Fruit fly (Drosophila melanogaster) whole organism, embryonic: ENCODE data around the gene Rip11.

Experiments
- Ada2b ChIP-seq: fragments of 200-800 bp; sonication (Bioruptor generic); IDR thresholded peaks from 2 replicates; pipeline ENCODE4 v1.3.6; 2022; ENCODE audit warnings: missing biosample characterization, missing genetic modification characterization
- Awh ChIP-seq: fragments of 200-800 bp; sonication (Bioruptor generic); IDR thresholded peaks from 2 replicates; pipeline ENCODE4, ENCODE4 v1.3.6; 2022; ENCODE audit warnings: missing biosample characterization, missing genetic modification characterization
- CG10267 ChIP-seq: fragments of 200-800 bp; sonication (Bioruptor generic); optimal IDR thresholded peaks from 2 replicates; lab custom pipeline; 2018; ENCODE audit warnings: missing biosample characterization, mild to moderate bottlenecking, missing genetic modification characterization, moderate library complexity
- CG11093 ChIP-seq: fragments of 200-800 bp; sonication (Bioruptor generic); IDR thresholded peaks from 3 replicates; pipeline ENCODE4 v1.3.6; 2022; ENCODE audit warnings: missing biosample characterization, missing genetic modification characterization
- CG12219 ChIP-seq: fragments of 200-800 bp; sonication (Bioruptor generic); optimal IDR thresholded peaks from 3 replicates; lab custom pipeline; 2018; ENCODE audit warnings: missing biosample characterization, mild to moderate bottlenecking, missing genetic modification characterization
- CG12299 ChIP-seq: fragments of 200-800 bp; sonication (Bioruptor generic); optimal IDR thresholded peaks from 2 replicates; lab custom pipeline; 2018; ENCODE audit warnings: missing biosample characterization, mild to moderate bottlenecking, missing genetic modification characterization
- CG12744 ChIP-seq: fragments of 200-800 bp; sonication (Bioruptor generic); optimal IDR thresholded peaks from 2 replicates; lab custom pipeline; 2016; ENCODE audit warnings: missing biosample characterization, missing genetic modification characterization
- CG13624 ChIP-seq: fragments of 200-800 bp; sonication (Bioruptor generic); optimal IDR thresholded peaks from 2 replicates; lab custom pipeline; 2016; ENCODE audit warnings: missing biosample characterization, missing genetic modification characterization
- CG13894 ChIP-seq: fragments of 200-800 bp; sonication (Bioruptor generic); optimal IDR thresholded peaks from 3 replicates; lab custom pipeline; 2018; ENCODE audit warnings: missing biosample characterization, mild to moderate bottlenecking, missing genetic modification characterization, moderate library complexity
- CG17612 ChIP-seq: fragments of 200-800 bp; sonication (Bioruptor generic); IDR thresholded peaks from 2 replicates; pipeline ENCODE4 v1.3.6; 2022; ENCODE audit warnings: missing biosample characterization, missing genetic modification characterization
- CG17829 ChIP-seq: fragments of 200-800 bp; optimal IDR thresholded peaks from 2 replicates; lab custom pipeline; 2019; ENCODE audit warnings: missing biosample characterization, mild to moderate bottlenecking, missing genetic modification characterization, moderate library complexity
- CG30020 ChIP-seq: fragments of 200-800 bp; optimal IDR thresholded peaks from 2 replicates; lab custom pipeline; 2019; ENCODE audit warnings: missing biosample characterization, mild to moderate bottlenecking, missing genetic modification characterization, moderate library complexity
- CG3065 ChIP-seq: fragments of 200-800 bp; sonication (Bioruptor generic); optimal IDR thresholded peaks from 2 replicates; lab custom pipeline; 2016; ENCODE audit warnings: missing biosample characterization, missing genetic modification characterization
- CG8478 ChIP-seq: fragments of >200 bp; optimal IDR thresholded peaks from 2 replicates; lab custom pipeline; 2018
- CHES-1-like ChIP-seq: fragments of 200-800 bp; sonication (Bioruptor generic); optimal IDR thresholded peaks from 2 replicates; lab custom pipeline; 2016; ENCODE audit warnings: missing biosample characterization, missing genetic modification characterization
- D19A ChIP-seq: fragments of 200-800 bp; optimal IDR thresholded peaks from 3 replicates; lab custom pipeline; 2019; ENCODE audit warnings: missing biosample characterization, mild to moderate bottlenecking, missing genetic modification characterization, moderate library complexity
- Dek ChIP-seq: fragments of 200-800 bp; sonication (Bioruptor generic); optimal IDR thresholded peaks from 3 replicates; lab custom pipeline; 2019; ENCODE audit warnings: missing biosample characterization, mild to moderate bottlenecking, missing genetic modification characterization, moderate library complexity
- ERR ChIP-seq: fragments of 200-800 bp; sonication (Bioruptor generic); optimal IDR thresholded peaks from 2 replicates; lab custom pipeline; 2016; ENCODE audit warnings: missing biosample characterization, missing genetic modification characterization
- Ets65A ChIP-seq: fragments of 200-800 bp; sonication (Bioruptor generic); peaks from one replicate; lab custom pipeline; 2016; ENCODE audit warnings: missing biosample characterization, missing genetic modification characterization
- Fer1 ChIP-seq: fragments of 200-800 bp; sonication (Bioruptor generic); optimal IDR thresholded peaks from 2 replicates; lab custom pipeline; 2017; ENCODE audit warnings: missing biosample characterization, mild to moderate bottlenecking, missing genetic modification characterization
- H2.0 ChIP-seq: fragments of 200-800 bp; sonication (Bioruptor generic); IDR thresholded peaks from 2 replicates; pipeline ENCODE4 v1.3.6; 2022; ENCODE audit warnings: missing biosample characterization, missing genetic modification characterization
- HLH4C ChIP-seq: fragments of 200-800 bp; sonication (Bioruptor generic); IDR thresholded peaks from 3 replicates; pipeline ENCODE4 v1.3.6; 2022; ENCODE audit warnings: missing biosample characterization, missing genetic modification characterization; ENCODE audit not compliant: partially characterized antibody
- Max ChIP-seq: fragments of 200-800 bp; sonication (Bioruptor generic); optimal IDR thresholded peaks from 2 replicates; lab custom pipeline; 2016; ENCODE audit warnings: missing biosample characterization, mild to moderate bottlenecking, missing genetic modification characterization
- Oaz ChIP-seq: fragments of 200-800 bp; sonication (Bioruptor generic); IDR thresholded peaks from 2 replicates; pipeline ENCODE4 v1.3.6; 2022; ENCODE audit warnings: missing biosample characterization, missing genetic modification characterization
- TFAM ChIP-seq: fragments of 200-800 bp; sonication (Bioruptor generic); optimal IDR thresholded peaks from 2 replicates; lab custom pipeline; 2017; ENCODE audit warnings: missing biosample characterization, missing genetic modification characterization, inconsistent platforms
- Xrp1 ChIP-seq: fragments of 200-800 bp; sonication (Bioruptor generic); IDR thresholded peaks from 2 replicates; pipeline ENCODE4 v1.3.6; 2022; ENCODE audit warnings: missing biosample characterization, missing genetic modification characterization
- ab ChIP-seq: fragments of 200-800 bp; sonication (Bioruptor generic); optimal IDR thresholded peaks from 2 replicates; lab custom pipeline; 2016; ENCODE audit warnings: missing biosample characterization, missing genetic modification characterization
- da ChIP-seq: fragments of 200-800 bp; sonication (Bioruptor generic); optimal IDR thresholded peaks from 2 replicates; lab custom pipeline; 2016; ENCODE audit warnings: missing biosample characterization, missing genetic modification characterization
- disco-r ChIP-seq: fragments of 200-800 bp; sonication (Bioruptor generic); optimal IDR thresholded peaks from 2 replicates; lab custom pipeline; 2016; ENCODE audit warnings: missing biosample characterization, missing genetic modification characterization
- dmrt11E ChIP-seq: fragments of 200-800 bp; sonication (Bioruptor generic); optimal IDR thresholded peaks from 3 replicates; lab custom pipeline; 2018; ENCODE audit warnings: missing biosample characterization, mild to moderate bottlenecking, missing genetic modification characterization, moderate library complexity
- esg ChIP-seq: fragments of 200-800 bp; sonication (Bioruptor generic); conservative IDR thresholded peaks from 2 replicates; pipeline ENCODE4 v1.3.6; 2022; ENCODE audit warnings: missing biosample characterization, missing genetic modification characterization
- eyg ChIP-seq: fragments of 200-800 bp; sonication (Bioruptor generic); optimal IDR thresholded peaks from 3 replicates; lab custom pipeline; 2016; ENCODE audit warnings: missing biosample characterization, missing genetic modification characterization
- fd3F ChIP-seq: fragments of 200-800 bp; sonication (Bioruptor generic); optimal IDR thresholded peaks from 2 replicates; lab custom pipeline; 2018; ENCODE audit warnings: missing biosample characterization, mild to moderate bottlenecking, missing genetic modification characterization, moderate library complexity
- gce ChIP-seq: fragments of 200-800 bp; sonication (Bioruptor generic); IDR thresholded peaks from 3 replicates; pipeline ENCODE4 v1.3.6; 2022; ENCODE audit warnings: missing biosample characterization, missing genetic modification characterization
- gfzf ChIP-seq: fragments of 200-800 bp; sonication (Bioruptor generic); optimal IDR thresholded peaks from 2 replicates; lab custom pipeline; 2016; ENCODE audit warnings: missing biosample characterization, mild to moderate bottlenecking, missing genetic modification characterization, moderate library complexity
- ham ChIP-seq: fragments of 200-800 bp; sonication (Bioruptor generic); IDR thresholded peaks from 2 replicates; pipeline ENCODE4 v1.3.6; 2022; ENCODE audit warnings: missing biosample characterization, missing genetic modification characterization
- hbn ChIP-seq: fragments of 200-800 bp; sonication (Bioruptor generic); IDR thresholded peaks from 2 replicates; pipeline ENCODE4 v1.3.6; 2022; ENCODE audit warnings: missing biosample characterization, missing genetic modification characterization; ENCODE audit not compliant: partially characterized antibody
- mld ChIP-seq: fragments of 200-800 bp; sonication (Bioruptor generic); IDR thresholded peaks from 3 replicates; pipeline ENCODE4 v1.3.6; 2022; ENCODE audit warnings: missing biosample characterization, missing genetic modification characterization; ENCODE audit not compliant: partially characterized antibody
- nom ChIP-seq: fragments of 200-800 bp; sonication (Bioruptor generic); optimal IDR thresholded peaks from 2 replicates; lab custom pipeline; 2017; ENCODE audit warnings: missing biosample characterization, missing genetic modification characterization, mild to moderate bottlenecking, moderate library complexity, missing genetic modification reagents
- odd ChIP-seq: fragments of 200-800 bp; sonication (Bioruptor generic); optimal IDR thresholded peaks from 2 replicates; lab custom pipeline; 2017; ENCODE audit warnings: missing biosample characterization, mild to moderate bottlenecking, missing genetic modification characterization
- otp ChIP-seq: fragments of 200-800 bp; sonication (Bioruptor generic); IDR thresholded peaks from 3 replicates; pipeline ENCODE4, ENCODE4 v1.3.6; 2022; ENCODE audit warnings: missing biosample characterization, missing genetic modification characterization
- p53 ChIP-seq: fragments of 200-800 bp; sonication (Bioruptor generic); optimal IDR thresholded peaks from 2 replicates; lab custom pipeline; 2016; ENCODE audit warnings: missing biosample characterization, missing genetic modification characterization
- phol ChIP-seq: fragments of 200-800 bp; sonication (Bioruptor generic); optimal IDR thresholded peaks from 3 replicates; lab custom pipeline; 2018; ENCODE audit warnings: missing biosample characterization, mild to moderate bottlenecking, missing genetic modification characterization, moderate library complexity
- pros ChIP-seq: fragments of 200-800 bp; sonication (Bioruptor generic); optimal IDR thresholded peaks from 3 replicates; lab custom pipeline; 2019; ENCODE audit warnings: missing biosample characterization, mild to moderate bottlenecking, missing genetic modification characterization, moderate library complexity
- row ChIP-seq: fragments of 200-800 bp; sonication (Bioruptor generic); IDR thresholded peaks from 3 replicates; pipeline ENCODE4 v1.3.6; 2022; ENCODE audit warnings: missing biosample characterization, missing genetic modification characterization
- sc ChIP-seq, 3 experiments: fragments of >200 bp in 2 of 3; fragments of 200-800 bp in 1 of 3; sonication (Bioruptor generic) in 1 of 3; optimal IDR thresholded peaks; 2 replicates in 2 of 3; 3 replicates in 1 of 3; lab custom pipeline; 2017; ENCODE audit warnings: mild to moderate bottlenecking in 1 of 3, missing biosample characterization in 1 of 3, missing genetic modification characterization in 1 of 3, missing genetic modification reagents in 1 of 3
- scrt ChIP-seq: fragments of 200-800 bp; sonication (Bioruptor generic); optimal IDR thresholded peaks from 2 replicates; lab custom pipeline; 2018; ENCODE audit warnings: missing biosample characterization, mild to moderate bottlenecking, missing genetic modification characterization, moderate library complexity
- slp2 ChIP-seq: fragments of 200-800 bp; sonication (Bioruptor generic); optimal IDR thresholded peaks from 2 replicates; lab custom pipeline; 2016; ENCODE audit warnings: missing biosample characterization, missing genetic modification characterization
- stwl ChIP-seq: fragments of 200-800 bp; sonication (Bioruptor generic); optimal IDR thresholded peaks from 3 replicates; lab custom pipeline; 2018; ENCODE audit warnings: missing biosample characterization, mild to moderate bottlenecking, missing genetic modification characterization, moderate library complexity
- tio ChIP-seq: fragments of 200-800 bp; sonication (Bioruptor generic); optimal IDR thresholded peaks from 2 replicates; lab custom pipeline; 2017; ENCODE audit warnings: missing biosample characterization, missing genetic modification characterization, inconsistent platforms
- wor ChIP-seq: fragments of 200-800 bp; sonication (Bioruptor generic); IDR thresholded peaks from 2 replicates; pipeline ENCODE4 v1.3.6; 2022; ENCODE audit warnings: missing biosample characterization, missing genetic modification characterization

The Rip11 gene

dm6 chrX:18644890-18645289 is 2.6 kb downstream of the Rip11 start (continued):
- TF ChIP-seq eyg (peak; percentile 12), nom (GFP tag; lab: Kevin White, UChicago) (peak; percentile 31), H2.0 (GFP tag; lab: Robert Waterston, UW) (peak; percentile 68), scrt (GFP tag; lab: Kevin White, UChicago) (peak; percentile 69), Xrp1 (GFP tag; lab: Robert Waterston, UW) (peak; percentile 81), CG12744 (peak; percentile 48), slp2 (GFP tag; lab: Kevin White, UChicago) (peak; percentile 62), Fer1 (peak; percentile 90), TFAM (GFP tag; lab: Kevin White, UChicago) (peak; percentile 33), esg (peak; percentile 55; the same call in 1 of the 2 replicates), CG12219 (peak; percentile 87), odd (GFP tag; lab: Kevin White, UChicago) (peak; percentile 76), CHES-1-like (GFP tag; lab: Kevin White, UChicago) (peak; percentile 67), sc (optimal IDR thresholded peaks at IDR 0.05; lab: Kevin White, UChicago) (no peak), sc (GFP tag; optimal IDR thresholded peaks at IDR 0.05; lab: Kevin White, UChicago) (peak; percentile 65), gfzf (GFP tag; lab: Kevin White, UChicago) (no peak), Ada2b (peak; percentile 72), mld (GFP tag; lab: Robert Waterston, UW) (no peak), ab (GFP tag; lab: Kevin White, UChicago) (no peak), ham (GFP tag; lab: Robert Waterston, UW) (no peak), CG13894 (peak; percentile 70), Awh (peak; percentile 52; the same call in 1 of the 2 replicates), Ets65A (GFP tag; lab: Kevin White, UChicago) (peak; percentile 28), Dek (peak; percentile 84), dmrt11E (tag; lab: Kevin White, UChicago) (peak; percentile 68), da (GFP tag; lab: Kevin White, UChicago) (no peak), CG3065 (GFP tag; lab: Kevin White, UChicago) (no peak), CG13624 (GFP tag; lab: Kevin White, UChicago) (peak; percentile 16), D19A (peak; percentile 79), p53 (peak; percentile 1), ERR (peak; percentile 54), pros (GFP tag; lab: Kevin White, UChicago) (no peak), CG12299 (peak; percentile 60), Oaz (GFP tag; lab: Robert Waterston, UW) (peak; percentile 30; the same call in 1 of the 2 replicates), Max (peak; percentile 74), gce (GFP tag; lab: Robert Waterston, UW) (peak; percentile 79; the same call in 2 of the 3 replicates), wor (peak; percentile 59), row (peak; percentile 87), otp (0 out of 3 replicates have a peak, but pooled peaks have one; percentile 56), disco-r (GFP tag; lab: Kevin White, UChicago) (peak; percentile 58), stwl (no peak), CG11093 (GFP tag; lab: Robert Waterston, UW) (no peak; the same call in 2 of the 3 replicates), CG10267 (tag; lab: Kevin White, UChicago) (peak; percentile 65), CG17829 (tag; lab: Kevin White, UChicago) (peak; percentile 87), phol (peak; percentile 84), CG17612 (GFP tag; lab: Robert Waterston, UW) (no peak), fd3F (GFP tag; lab: Kevin White, UChicago) (peak; percentile 67), hbn (no peak), CG8478 (lab: Kevin White, UChicago) (no peak), CG30020 (peak; percentile 12), tio (peak; percentile 58), HLH4C (no peak)
